Worm (Caenorhabditis elegans) whole organism, young adult: ENCODE results near the gene Y75B8A.63.

Experiments used
- B0035.1 ChIP-seq: sonication (generic microtip); optimal IDR thresholded peaks from 2 replicates; lab custom pipeline; 2016; ENCODE audit warnings: missing genetic modification characterization, mild to moderate bottlenecking, missing compliant biosample characterization, missing genotype, missing genetic modification reagents
- B0336.3 ChIP-seq: fragments of 200-800 bp; sonication (Bioruptor generic); IDR thresholded peaks from 2 replicates; pipeline ENCODE4 v1.3.6; 2022; ENCODE audit warnings: missing genetic modification characterization, missing compliant biosample characterization
- D2030.7 ChIP-seq: fragments of 200-800 bp; sonication (Bioruptor generic); IDR thresholded peaks from 2 replicates; pipeline ENCODE4 v1.3.6; 2022; ENCODE audit warnings: missing genetic modification reagents, missing genetic modification characterization, missing compliant biosample characterization
- F33H1.4 ChIP-seq: fragments of 200-800 bp; sonication (Bioruptor generic); IDR thresholded peaks from 2 replicates; pipeline ENCODE4 v1.3.6; 2022; ENCODE audit warnings: missing genetic modification reagents, missing genetic modification characterization, missing compliant biosample characterization
- F39B2.1 ChIP-seq: fragments of 200-800 bp; sonication (Bioruptor generic); IDR thresholded peaks from 2 replicates; pipeline ENCODE4 v1.3.6; 2022; ENCODE audit warnings: missing genetic modification reagents, missing genetic modification characterization, missing compliant biosample characterization
- F49E8.2 ChIP-seq: sonication (generic microtip); optimal IDR thresholded peaks from 3 replicates; lab custom pipeline; 2017; ENCODE audit warnings: missing genetic modification characterization, mild to moderate bottlenecking, missing compliant biosample characterization, antibody characterized with exemption, moderate library complexity; ENCODE audit not compliant: insufficient read depth
- F55B11.4 ChIP-seq: sonication (generic microtip); optimal IDR thresholded peaks from 2 replicates; lab custom pipeline; 2016; ENCODE audit warnings: missing compliant biosample characterization, missing genetic modification characterization, borderline replicate concordance; ENCODE audit not compliant: insufficient read depth
- F57A8.1 ChIP-seq: fragments of 200-800 bp; sonication (Bioruptor generic); optimal IDR thresholded peaks from 2 replicates; lab custom pipeline; 2018; ENCODE audit warnings: mild to moderate bottlenecking, missing genetic modification characterization, moderate library complexity, missing compliant biosample characterization
- K12H6.12 ChIP-seq: fragments of 200-800 bp; sonication (Bioruptor generic); optimal IDR thresholded peaks from 2 replicates; lab custom pipeline; 2018; ENCODE audit warnings: mild to moderate bottlenecking, missing genetic modification characterization, missing compliant biosample characterization
- T07F8.4 ChIP-seq: sonication (generic microtip); optimal IDR thresholded peaks from 2 replicates; lab custom pipeline; 2016; ENCODE audit warnings: mild to moderate bottlenecking, missing genetic modification characterization, moderate library complexity, missing compliant biosample characterization
- Y79H2A.3 ChIP-seq: fragments of 200-800 bp; sonication (Bioruptor generic); conservative IDR thresholded peaks from 2 replicates; pipeline ENCODE4 v1.3.6; 2022; ENCODE audit warnings: missing genetic modification reagents, missing genetic modification characterization, missing compliant biosample characterization
- akir-1 ChIP-seq: fragments of 200-800 bp; sonication (Bioruptor generic); optimal IDR thresholded peaks from 2 replicates; lab custom pipeline; 2018; ENCODE audit warnings: mild to moderate bottlenecking, missing genetic modification characterization, moderate library complexity, missing compliant biosample characterization
- ama-1 ChIP-seq, 3 experiments: fragments of 150-350 bp in 1 of 3; sonication (generic microtip) in 2 of 3; optimal IDR thresholded peaks; 2 replicates each; lab custom pipeline; 2014 to 2018; ENCODE audit warnings: missing biosample characterization in 2 of 3, missing genetic modification characterization in 2 of 3, missing genetic modification reagents in 2 of 3
- atf-7 ChIP-seq: sonication (generic microtip); optimal IDR thresholded peaks from 2 replicates; lab custom pipeline; 2017; ENCODE audit warnings: mild to moderate bottlenecking, missing genetic modification characterization, missing compliant biosample characterization
- attf-3 ChIP-seq: fragments of 200-800 bp; sonication (Bioruptor generic); conservative IDR thresholded peaks from 2 replicates; pipeline ENCODE4 v1.3.6; 2022; ENCODE audit warnings: missing genetic modification reagents, missing genetic modification characterization, missing compliant biosample characterization
- attf-6 ChIP-seq: fragments of 200-800 bp; sonication (Bioruptor generic); IDR thresholded peaks from 2 replicates; pipeline ENCODE4 v1.3.6; 2022; ENCODE audit warnings: missing genetic modification reagents, missing genetic modification characterization, missing compliant biosample characterization
- cebp-1 ChIP-seq, 2 experiments: fragments of 200-800 bp in 1 of 2; sonication (Bioruptor generic) in 1 of 2; sonication (generic microtip) in 1 of 2; IDR thresholded peaks in 1 of 2; optimal IDR thresholded peaks in 1 of 2; 2 replicates each; pipeline versions ENCODE4 v1.3.6 to Lab custom; 2017 to 2022; ENCODE audit warnings: missing compliant biosample characterization in 2 of 2, missing genetic modification characterization in 2 of 2, mild to moderate bottlenecking in 1 of 2, missing genetic modification reagents in 1 of 2, moderate library complexity in 1 of 2
- cebp-2 ChIP-seq: fragments of 200-800 bp; sonication (Bioruptor generic); IDR thresholded peaks from 2 replicates; pipeline ENCODE4 v1.3.6; 2022; ENCODE audit warnings: missing genetic modification characterization, missing compliant biosample characterization
- ceh-27 ChIP-seq: fragments of 200-800 bp; sonication (Bioruptor generic); optimal IDR thresholded peaks from 2 replicates; lab custom pipeline; 2018; ENCODE audit warnings: mild to moderate bottlenecking, missing genetic modification characterization, moderate library complexity, missing compliant biosample characterization
- ceh-58 ChIP-seq: fragments of 200-800 bp; sonication (Bioruptor generic); IDR thresholded peaks from 2 replicates; pipeline ENCODE4 v1.3.6; 2022; ENCODE audit warnings: missing genetic modification characterization, missing compliant biosample characterization
- dox-1 ChIP-seq: fragments of 200-800 bp; sonication (Bioruptor generic); IDR thresholded peaks from 2 replicates; pipeline ENCODE4 v1.3.6; 2022; ENCODE audit warnings: missing genetic modification reagents, missing genetic modification characterization, missing compliant biosample characterization
- efl-1 ChIP-seq: fragments of 150-350 bp; optimal IDR thresholded peaks from 2 replicates; lab custom pipeline; 2014; ENCODE audit warnings: missing biosample characterization, missing genetic modification reagents, missing genetic modification characterization
- hlh-26 ChIP-seq: fragments of 200-800 bp; sonication (Bioruptor generic); conservative IDR thresholded peaks from 2 replicates; pipeline ENCODE4 v1.3.6; 2022; ENCODE audit warnings: missing genetic modification reagents, missing genetic modification characterization, missing compliant biosample characterization
- hmg-1.2 ChIP-seq: fragments of 200-800 bp; sonication (Bioruptor generic); IDR thresholded peaks from 2 replicates; pipeline ENCODE4 v1.3.6; 2022; ENCODE audit warnings: missing genetic modification reagents, missing genetic modification characterization, missing compliant biosample characterization
- hmg-20 ChIP-seq: fragments of 200-800 bp; sonication (Bioruptor generic); IDR thresholded peaks from 2 replicates; pipeline ENCODE4 v1.3.6; 2022; ENCODE audit warnings: missing genetic modification reagents, missing genetic modification characterization, missing compliant biosample characterization
- let-526 ChIP-seq: fragments of 200-800 bp; sonication (Bioruptor generic); IDR thresholded peaks from 2 replicates; pipeline ENCODE4 v1.3.6; 2022; ENCODE audit warnings: missing genetic modification reagents, missing genetic modification characterization, missing compliant biosample characterization
- let-607 ChIP-seq, 2 experiments: fragments of 200-800 bp in 1 of 2; sonication (Bioruptor generic) in 1 of 2; sonication (generic microtip) in 1 of 2; optimal IDR thresholded peaks; 2 replicates each; lab custom pipeline; 2016 to 2018; ENCODE audit warnings: mild to moderate bottlenecking in 2 of 2, missing compliant biosample characterization in 2 of 2, missing genetic modification characterization in 2 of 2, moderate library complexity in 2 of 2, missing genotype in 1 of 2
- lin-26 ChIP-seq: fragments of 200-800 bp; sonication (Bioruptor generic); IDR thresholded peaks from 2 replicates; pipeline ENCODE4 v1.3.6; 2022; ENCODE audit warnings: missing genetic modification reagents, missing genetic modification characterization, missing compliant biosample characterization
- lin-54 ChIP-seq: fragments of 200-800 bp; sonication (Bioruptor generic); optimal IDR thresholded peaks from 2 replicates; lab custom pipeline; 2018; ENCODE audit warnings: mild to moderate bottlenecking, missing genetic modification characterization, missing compliant biosample characterization
- lir-1 ChIP-seq: fragments of 200-800 bp; sonication (Bioruptor generic); conservative IDR thresholded peaks from 2 replicates; pipeline ENCODE4 v1.3.6; 2022; ENCODE audit warnings: missing genetic modification reagents, missing genetic modification characterization, missing compliant biosample characterization
- madf-3 ChIP-seq: fragments of 200-800 bp; sonication (Bioruptor generic); IDR thresholded peaks from 2 replicates; pipeline ENCODE4 v1.3.6; 2022; ENCODE audit warnings: missing genetic modification reagents, missing genetic modification characterization, missing compliant biosample characterization
- madf-8 ChIP-seq: fragments of 200-800 bp; sonication (Bioruptor generic); conservative IDR thresholded peaks from 2 replicates; pipeline ENCODE4 v1.3.6; 2022; ENCODE audit warnings: missing genetic modification reagents, missing genetic modification characterization, missing compliant biosample characterization
- mcd-1 ChIP-seq: fragments of 200-800 bp; sonication (Bioruptor generic); IDR thresholded peaks from 2 replicates; pipeline ENCODE4 v1.3.6; 2022; ENCODE audit warnings: missing genetic modification reagents, missing genetic modification characterization, missing compliant biosample characterization
- nfyb-1 ChIP-seq: fragments of 200-800 bp; sonication (Bioruptor generic); IDR thresholded peaks from 2 replicates; pipeline ENCODE4 v1.3.6; 2022; ENCODE audit warnings: missing genetic modification reagents, missing genetic modification characterization, missing compliant biosample characterization
- nhr-80 ChIP-seq: sonication (generic microtip); optimal IDR thresholded peaks from 2 replicates; lab custom pipeline; 2016; ENCODE audit warnings: missing genetic modification characterization, missing compliant biosample characterization
- pbrm-1 ChIP-seq: fragments of 200-800 bp; sonication (Bioruptor generic); IDR thresholded peaks from 2 replicates; pipeline ENCODE4 v1.3.6; 2022; ENCODE audit warnings: missing genetic modification reagents, missing genetic modification characterization, missing compliant biosample characterization
- rcor-1 ChIP-seq: fragments of 200-800 bp; sonication (Bioruptor generic); IDR thresholded peaks from 2 replicates; pipeline ENCODE4 v1.3.6; 2022; ENCODE audit warnings: missing genetic modification reagents, missing genetic modification characterization, missing compliant biosample characterization
- sea-2 ChIP-seq: fragments of 200-800 bp; sonication (Bioruptor generic); IDR thresholded peaks from 2 replicates; pipeline ENCODE4 v1.3.6; 2022; ENCODE audit warnings: missing genetic modification characterization, missing compliant biosample characterization
- snpc-4 ChIP-seq, 5 experiments: fragments of 150-350 bp in 1 of 5; sonication (generic microtip) in 4 of 5; optimal IDR thresholded peaks; 2 replicates each; lab custom pipeline; 2014 to 2018; ENCODE audit warnings: missing genetic modification characterization in 5 of 5, missing biosample characterization in 3 of 5, antibody characterized with exemption in 2 of 5, mild to moderate bottlenecking in 2 of 5, missing compliant biosample characterization in 2 of 5, missing genotype in 2 of 5, moderate library complexity in 2 of 5, missing genetic modification reagents in 1 of 5
- somi-1 ChIP-seq: fragments of 200-800 bp; sonication (Bioruptor generic); optimal IDR thresholded peaks from 2 replicates; lab custom pipeline; 2018; ENCODE audit warnings: mild to moderate bottlenecking, missing genetic modification characterization, missing compliant biosample characterization
- unc-130 ChIP-seq: sonication (generic microtip); optimal IDR thresholded peaks from 2 replicates; lab custom pipeline; 2016; ENCODE audit warnings: missing genetic modification reagents, missing genetic modification characterization, missing compliant biosample characterization
- zim-3 ChIP-seq: sonication (generic microtip); optimal IDR thresholded peaks from 2 replicates; lab custom pipeline; 2017; ENCODE audit warnings: mild to moderate bottlenecking, missing genetic modification characterization, moderate library complexity, missing compliant biosample characterization

Y75B8A.63 gene

DNA sequence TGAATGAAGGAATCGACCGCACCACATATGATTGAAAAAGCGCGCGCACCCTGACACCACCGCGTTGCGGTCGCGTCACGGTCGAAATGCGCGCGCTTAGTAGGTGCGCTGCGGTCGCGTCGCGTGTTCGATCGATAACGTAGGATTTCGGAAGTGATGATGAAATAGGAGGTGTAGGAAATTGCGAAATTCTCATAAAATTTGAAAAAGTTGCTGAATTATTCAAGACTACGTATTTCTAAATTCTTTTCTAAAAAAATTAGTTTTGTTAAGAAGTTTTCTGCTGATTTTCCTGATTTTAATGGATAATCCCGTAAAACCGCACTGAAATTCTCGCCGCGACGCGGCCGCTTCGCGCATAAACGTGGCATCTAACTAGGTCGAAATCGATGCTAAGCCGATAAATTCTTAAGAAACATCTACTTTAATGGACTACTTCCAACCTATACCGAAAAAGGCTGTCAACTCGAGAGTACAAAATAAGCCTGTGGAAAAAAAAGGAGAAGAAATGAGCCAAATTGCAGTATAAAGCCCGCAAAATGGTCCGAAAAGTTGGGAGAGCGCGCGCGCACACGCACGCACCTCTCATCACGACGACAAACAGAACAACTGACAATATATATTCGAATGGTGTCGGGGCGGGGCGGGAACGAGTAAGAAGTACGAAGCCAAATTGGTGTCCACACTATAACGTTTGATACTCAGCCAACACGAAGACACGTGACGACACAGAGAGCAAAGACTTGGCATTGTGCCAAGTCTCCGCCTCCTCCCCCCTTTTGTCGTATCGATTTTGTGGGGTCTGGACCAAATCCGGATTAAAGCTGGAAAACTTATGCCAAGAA is 40.9 kb downstream of the Y75B8A.63 start, which contains the start of gene his-72:
TSS of gene his-72 (minus strand) at position 589 of the 845 bp plus-strand sequence.
- TF ChIP-seq lin-54 (GFP tag; lab: Kevin White, UChicago) (peak; percentile 21), rcor-1 (0 out of 2 replicates have a peak, but pooled peaks have one; percentile 17), hmg-1.2 (peak; percentile 38; the same call in 1 of the 2 replicates), let-607 (tag; optimal IDR thresholded peaks at IDR 0.05; lab: Kevin White, UChicago) (peak in 1 of 2 experiments; percentile 11), cebp-1 (GFP tag; IDR thresholded peaks at IDR 0.05; lab: Robert Waterston, UW) (peak; percentile 84), cebp-1 (tag; optimal IDR thresholded peaks at IDR 0.05; lab: Kevin White, UChicago) (peak; percentile 95), lin-26 (GFP tag; lab: Robert Waterston, UW) (peak; percentile 31; the same call in 1 of the 2 replicates), ama-1 (optimal IDR thresholded peaks at IDR 0.05; lab: Kevin White, UChicago) (peak; percentile 74), ama-1 (GFP tag; optimal IDR thresholded peaks at IDR 0.05; lab: Kevin White, UChicago) (no peak), atf-7 (peak; percentile 2), Y79H2A.3 (0 out of 2 replicates have a peak, but pooled peaks have one; percentile 6), let-526 (GFP tag; lab: Robert Waterston, UW) (0 out of 2 replicates have a peak, but pooled peaks have one; percentile 5), B0336.3 (GFP tag; lab: Robert Waterston, UW) (0 out of 2 replicates have a peak, but pooled peaks have one; percentile 51), somi-1 (GFP tag; lab: Kevin White, UChicago) (no peak), sea-2 (GFP tag; lab: Robert Waterston, UW) (0 out of 2 replicates have a peak, but pooled peaks have one; percentile 7), unc-130 (GFP tag; lab: Kevin White, UChicago) (no peak), F33H1.4 (GFP tag; lab: Robert Waterston, UW) (peak; percentile 15; the same call in 1 of the 2 replicates), mcd-1 (peak; percentile 28; the same call in 1 of the 2 replicates), snpc-4 (GFP tag; optimal IDR thresholded peaks at IDR 0.05; lab: Kevin White, UChicago) (no peak), snpc-4 (tag; optimal IDR thresholded peaks at IDR 0.05; lab: Kevin White, UChicago) (peak in 1 of 4 experiments; percentile 4), nhr-80 (tag; lab: Kevin White, UChicago) (peak; percentile 22), cebp-2 (GFP tag; lab: Robert Waterston, UW) (0 out of 2 replicates have a peak, but pooled peaks have one; percentile 17), F49E8.2 (no peak), akir-1 (GFP tag; lab: Kevin White, UChicago) (no peak), K12H6.12 (tag; lab: Kevin White, UChicago) (peak; percentile 19), nfyb-1 (peak; percentile 61; the same call in 1 of the 2 replicates), D2030.7 (peak; percentile 8; the same call in 1 of the 2 replicates), efl-1 (GFP tag; lab: Kevin White, UChicago) (peak; percentile 56), madf-3 (GFP tag; lab: Robert Waterston, UW) (peak; percentile 95), hlh-26 (no peak), attf-3 (GFP tag; lab: Robert Waterston, UW) (no peak), dox-1 (GFP tag; lab: Robert Waterston, UW) (0 out of 2 replicates have a peak, but pooled peaks have one; percentile 38), ceh-58 (GFP tag; lab: Robert Waterston, UW) (no peak)

DNA sequence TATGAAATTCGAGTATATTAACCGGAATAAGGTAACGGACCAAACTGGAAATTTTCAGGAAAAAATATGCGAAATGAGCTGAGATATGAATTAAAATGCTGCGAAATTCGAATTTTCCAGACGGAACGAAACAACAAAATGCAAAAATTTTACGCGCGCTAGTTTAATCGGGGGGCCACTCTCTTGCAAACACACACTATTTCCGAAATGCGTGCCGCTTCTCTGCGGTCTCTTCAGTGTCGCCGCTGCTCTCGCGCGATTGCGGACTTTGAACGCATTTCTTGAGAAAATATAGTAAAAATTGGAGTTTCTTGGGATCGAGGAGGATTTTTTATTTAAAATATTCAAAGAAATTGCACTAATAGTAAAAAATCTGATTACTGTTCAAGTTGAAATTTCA is 41.7 kb downstream of the Y75B8A.63 start:
- TF ChIP-seq lin-54 (GFP tag; lab: Kevin White, UChicago) (peak; percentile 22), sea-2 (GFP tag; lab: Robert Waterston, UW) (no peak), efl-1 (GFP tag; lab: Kevin White, UChicago) (peak; percentile 26), T07F8.4 (tag; lab: Kevin White, UChicago) (no peak), F55B11.4 (tag; lab: Kevin White, UChicago) (no peak), zim-3 (tag; lab: Kevin White, UChicago) (no peak), B0035.1 (tag; lab: Kevin White, UChicago) (no peak), ceh-27 (peak; percentile 6), hmg-20 (GFP tag; lab: Robert Waterston, UW) (no peak), cebp-1 (GFP tag; IDR thresholded peaks at IDR 0.05; lab: Robert Waterston, UW) (no peak), cebp-1 (tag; optimal IDR thresholded peaks at IDR 0.05; lab: Kevin White, UChicago) (peak; percentile 2), F57A8.1 (GFP tag; lab: Kevin White, UChicago) (no peak), lir-1 (GFP tag; lab: Robert Waterston, UW) (no peak), madf-8 (GFP tag; lab: Robert Waterston, UW) (no peak), mcd-1 (peak; percentile 42), attf-6 (GFP tag; lab: Robert Waterston, UW) (no peak), F39B2.1 (GFP tag; lab: Robert Waterston, UW) (no peak), ama-1 (optimal IDR thresholded peaks at IDR 0.05; lab: Kevin White, UChicago) (no peak), ama-1 (GFP tag; optimal IDR thresholded peaks at IDR 0.05; lab: Kevin White, UChicago) (no peak), pbrm-1 (peak; percentile 72)
